Worm (Caenorhabditis elegans) whole organism, L1 larva: ENCODE measurements around the gene osm-8.

Experiments used
- aly-2 ChIP-seq: fragments of 150-350 bp; optimal IDR thresholded peaks from 2 replicates; lab custom pipeline; 2014; ENCODE audit warnings: missing biosample characterization, missing genetic modification characterization
- ceh-63 ChIP-seq: fragments of 200-800 bp; sonication (Bioruptor generic); optimal IDR thresholded peaks from 2 replicates; lab custom pipeline; 2018; ENCODE audit warnings: mild to moderate bottlenecking, missing genetic modification characterization, missing compliant biosample characterization
- lin-35 ChIP-seq, 2 experiments: fragments of 150-350 bp; optimal IDR thresholded peaks; 2 replicates each; lab custom pipeline; 2014; ENCODE audit warnings: missing biosample characterization in 2 of 2, missing genetic modification characterization in 2 of 2, missing genetic modification reagents in 2 of 2
- snpc-4 ChIP-seq: fragments of 150-350 bp; optimal IDR thresholded peaks from 2 replicates; lab custom pipeline; 2014; ENCODE audit warnings: missing biosample characterization, missing genetic modification characterization

DNA sequence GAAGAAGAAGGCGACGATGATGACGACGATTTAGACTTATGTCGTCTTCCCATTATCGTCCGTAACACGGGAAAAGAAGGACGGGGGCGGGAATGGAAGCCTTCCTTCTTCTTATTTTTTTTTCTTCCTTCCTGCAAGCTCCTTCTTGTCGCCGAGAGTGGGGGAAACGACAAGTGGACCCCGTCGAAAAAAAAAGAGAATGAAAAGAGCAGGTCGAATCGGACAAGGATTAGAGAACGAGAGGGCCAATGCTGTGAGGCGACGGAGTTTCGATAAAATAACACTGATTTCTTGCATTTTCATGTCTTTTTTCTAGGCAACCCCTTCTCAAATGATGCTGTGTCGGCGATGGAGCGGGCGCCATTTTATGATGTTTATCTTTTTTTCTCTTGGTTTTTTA lies 46.0 kb upstream of the osm-8 start, which contains the start of gene pde-4:
- TF ChIP-seq ceh-63 (GFP tag; lab: Kevin White, UChicago) (no peak), aly-2 (no peak), snpc-4 (tag; lab: Kevin White, UChicago) (no peak), lin-35 (GFP tag; optimal IDR thresholded peaks at IDR 0.05; lab: Kevin White, UChicago) (no peak)
